Worm (Caenorhabditis elegans): ENCODE measurements around the gene Y54G2A.52.

The Y54G2A.52 gene

DNA sequence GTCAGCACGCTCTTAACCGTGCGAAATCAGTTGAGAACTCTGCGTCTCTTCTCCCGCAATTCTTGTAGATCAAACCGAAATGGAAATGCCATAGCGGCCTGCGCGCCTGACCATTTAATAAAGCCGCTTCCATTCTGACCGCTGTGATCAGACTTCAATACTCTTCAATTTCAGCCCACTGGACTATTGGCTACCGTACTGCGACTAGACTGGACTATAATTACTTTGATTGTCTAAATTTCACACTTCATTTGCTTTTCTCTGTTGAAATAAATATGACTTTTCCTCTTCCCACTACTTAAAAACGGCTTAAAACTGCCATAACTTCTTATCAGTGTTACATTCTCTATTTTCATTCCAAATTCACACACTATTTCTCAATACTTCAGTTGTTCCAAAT lies 39.8 kb upstream of the Y54G2A.52 start, which contains the start of gene Y54G2A.7:
Gene Y54G2A.7 (plus strand): TSS at position 301 of the 400 bp plus-strand sequence.
- TF ChIP-seq nhr-77 (tag; optimal IDR thresholded peaks at IDR 0.05) (no peak), elt-2 (tag; optimal IDR thresholded peaks at IDR 0.05) (peak; percentile 19), ceh-16 (tag; optimal IDR thresholded peaks at IDR 0.05) (no peak), lin-15B (tag; optimal IDR thresholded peaks at IDR 0.05) (no peak)

DNA sequence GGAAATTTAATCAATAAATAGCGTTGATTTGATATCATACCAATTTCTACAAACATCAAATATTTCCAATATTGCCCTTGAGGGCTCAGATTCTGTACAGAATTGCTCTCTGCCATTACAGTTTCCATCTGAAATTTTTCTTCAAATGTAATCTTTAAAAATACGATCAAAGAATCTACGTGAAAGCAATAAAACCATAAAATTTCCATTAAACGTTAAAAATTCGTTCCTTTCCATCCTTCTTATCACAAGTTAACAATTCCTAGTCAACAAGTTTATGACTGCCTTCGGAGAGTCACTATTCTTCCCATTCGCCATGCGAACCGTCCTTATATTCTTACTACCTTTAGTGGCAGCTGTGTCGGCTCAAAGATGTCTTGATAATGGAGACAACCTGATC lies 36.9 kb upstream of the Y54G2A.52 start, which contains the start of gene clec-82:
Gene clec-82 (plus strand): TSS at position 301 of the 400 bp plus-strand sequence.
- TF ChIP-seq ceh-9 (tag; optimal IDR thresholded peaks at IDR 0.05) (no peak), ama-1 (optimal IDR thresholded peaks at IDR 0.05) (no peak)

DNA sequence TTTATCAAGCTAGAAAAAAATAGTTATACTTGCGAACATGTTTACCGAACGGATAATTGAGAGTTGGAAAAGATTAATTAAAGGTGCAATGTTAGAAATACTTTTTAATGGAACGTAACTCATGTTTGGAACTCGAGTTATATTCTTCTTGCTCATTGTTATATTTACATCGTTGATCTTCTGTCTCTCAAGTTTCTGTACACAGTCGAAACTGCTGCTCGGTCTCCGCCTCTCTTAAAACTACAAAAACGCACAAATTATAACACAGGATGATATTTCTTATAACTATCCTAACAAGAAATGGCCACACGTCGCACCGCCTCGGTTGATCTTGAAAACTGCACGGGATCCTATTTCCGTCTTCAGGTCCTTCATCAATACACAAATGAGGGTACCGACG lies 36.0 kb upstream of the Y54G2A.52 start, which contains the start of gene pudl-2:
Gene pudl-2 (plus strand): TSS at position 301 of the 400 bp plus-strand sequence.
- TF ChIP-seq skn-1 (tag; optimal IDR thresholded peaks at IDR 0.05) (no peak), nhr-23 (tag; optimal IDR thresholded peaks at IDR 0.05) (no peak), nhr-76 (tag; optimal IDR thresholded peaks at IDR 0.05) (no peak), ztf-11 (tag; optimal IDR thresholded peaks at IDR 0.05) (no peak), fos-1 (tag; optimal IDR thresholded peaks at IDR 0.05) (no peak), unc-39 (tag; optimal IDR thresholded peaks at IDR 0.05) (no peak), zag-1 (tag; optimal IDR thresholded peaks at IDR 0.05) (no peak), egl-5 (tag; optimal IDR thresholded peaks at IDR 0.05) (no peak), nhr-25 (tag; optimal IDR thresholded peaks at IDR 0.05) (no peak), nhr-11 (tag; optimal IDR thresholded peaks at IDR 0.05) (no peak), jun-1 (tag; optimal IDR thresholded peaks at IDR 0.05) (no peak), lin-39 (tag; optimal IDR thresholded peaks at IDR 0.05) (no peak), elt-1 (tag; optimal IDR thresholded peaks at IDR 0.05) (no peak), egl-27 (tag; optimal IDR thresholded peaks at IDR 0.05) (no peak), mdl-1 (tag; optimal IDR thresholded peaks at IDR 0.05) (no peak)

DNA sequence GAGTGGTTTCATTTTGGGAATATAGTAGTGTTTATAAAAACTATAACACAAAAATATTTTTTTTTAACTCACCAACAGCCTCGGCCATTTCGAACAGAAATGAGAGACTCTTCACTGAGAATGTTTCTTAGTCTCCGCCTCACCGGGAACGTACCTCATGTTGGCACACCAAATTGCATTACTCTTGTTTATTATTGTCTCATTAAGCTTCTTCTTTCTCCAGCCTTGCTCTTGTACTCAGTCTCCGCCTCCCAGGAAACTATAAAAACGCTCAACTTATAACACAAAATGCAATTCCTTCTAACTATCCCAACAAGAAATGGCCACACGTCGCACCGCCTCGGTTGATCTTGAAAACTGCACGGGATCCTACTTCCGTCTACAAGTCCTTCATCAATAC lies 34.1 kb upstream of the Y54G2A.52 start, which contains the start of the genes Y54G2A.48 and pudl-1:
Gene Y54G2A.48 (minus strand): TSS at position 101 of the 400 bp plus-strand sequence.
Gene pudl-1 (plus strand): TSS at position 320 of the 400 bp plus-strand sequence.
- TF ChIP-seq nhr-67 (tag; optimal IDR thresholded peaks at IDR 0.05) (no peak), jun-1 (tag; optimal IDR thresholded peaks at IDR 0.05) (no peak), zag-1 (tag; optimal IDR thresholded peaks at IDR 0.05) (no peak), nhr-28 (tag; optimal IDR thresholded peaks at IDR 0.05) (no peak), unc-62 (GFP tag; optimal IDR thresholded peaks at IDR 0.05) (no peak), mml-1 (tag; optimal IDR thresholded peaks at IDR 0.05) (no peak), ztf-4 (tag; optimal IDR thresholded peaks at IDR 0.05) (no peak), nfya-1 (tag; optimal IDR thresholded peaks at IDR 0.05; ENCODE audit: insufficient read depth) (no peak), aly-2 (tag; optimal IDR thresholded peaks at IDR 0.05) (no peak), nhr-11 (tag; optimal IDR thresholded peaks at IDR 0.05) (no peak), lin-15B (tag; optimal IDR thresholded peaks at IDR 0.05) (no peak), snpc-4 (tag; optimal IDR thresholded peaks at IDR 0.05) (no peak), mdl-1 (tag; optimal IDR thresholded peaks at IDR 0.05) (no peak), ceh-28 (tag; optimal IDR thresholded peaks at IDR 0.05) (no peak), fkh-2 (tag; optimal IDR thresholded peaks at IDR 0.05) (no peak), ztf-11 (tag; optimal IDR thresholded peaks at IDR 0.05) (no peak), egl-5 (tag; optimal IDR thresholded peaks at IDR 0.05) (no peak), ZK546.5 (tag; optimal IDR thresholded peaks at IDR 0.05) (no peak), pqm-1 (tag; optimal IDR thresholded peaks at IDR 0.05) (no peak)

DNA sequence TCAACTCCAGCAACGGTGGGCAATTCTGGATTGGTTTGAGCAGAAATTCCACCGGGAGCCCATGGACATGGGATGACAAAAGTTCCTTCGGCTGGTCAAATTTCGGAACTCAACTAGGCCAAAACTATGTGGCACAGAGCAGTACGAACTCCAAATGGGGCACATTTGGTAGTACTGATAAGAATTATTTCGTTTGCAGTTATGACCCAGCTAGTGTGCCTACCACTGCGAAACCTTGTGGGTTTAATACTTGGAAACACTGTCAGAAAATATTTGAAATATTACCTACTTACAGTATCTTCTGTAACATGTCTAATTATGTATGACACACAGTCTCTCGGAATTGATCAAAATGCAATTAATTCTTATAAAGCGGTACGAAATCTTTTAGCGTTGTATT lies 27.8 kb upstream of the Y54G2A.52 start:
- TF ChIP-seq unc-39 (tag; optimal IDR thresholded peaks at IDR 0.05) (no peak), nhr-67 (tag; optimal IDR thresholded peaks at IDR 0.05) (no peak), ztf-11 (tag; optimal IDR thresholded peaks at IDR 0.05) (no peak), ama-1 (optimal IDR thresholded peaks at IDR 0.05) (no peak), R02D3.7 (tag; optimal IDR thresholded peaks at IDR 0.05) (no peak), nhr-25 (tag; optimal IDR thresholded peaks at IDR 0.05) (no peak), fkh-10 (GFP tag; optimal IDR thresholded peaks at IDR 0.05) (no peak), eor-1 (tag; optimal IDR thresholded peaks at IDR 0.05) (no peak), hmg-11 (tag; optimal IDR thresholded peaks at IDR 0.05) (no peak), fos-1 (tag; optimal IDR thresholded peaks at IDR 0.05) (no peak), zag-1 (tag; optimal IDR thresholded peaks at IDR 0.05) (no peak), mml-1 (tag; optimal IDR thresholded peaks at IDR 0.05) (no peak), fkh-2 (tag; optimal IDR thresholded peaks at IDR 0.05) (no peak), jun-1 (tag; optimal IDR thresholded peaks at IDR 0.05) (no peak), ceh-82 (tag; optimal IDR thresholded peaks at IDR 0.05) (no peak), aly-2 (tag; optimal IDR thresholded peaks at IDR 0.05) (no peak), nfya-1 (tag; optimal IDR thresholded peaks at IDR 0.05; ENCODE audit: insufficient read depth) (no peak), nhr-237 (tag; optimal IDR thresholded peaks at IDR 0.05) (no peak), tbx-2 (tag; optimal IDR thresholded peaks at IDR 0.05) (no peak)
